Fruit fly (Drosophila melanogaster) whole organism, pupa: ENCODE data around the gene Tmem214.

Experiments used
- CG10348 ChIP-seq: fragments of 200-800 bp; sonication (Bioruptor generic); IDR thresholded peaks from 2 replicates; pipeline ENCODE4 v1.3.6; 2022; ENCODE audit warnings: missing biosample characterization, missing genetic modification characterization
- CG12605 ChIP-seq: fragments of 200-800 bp; sonication (Bioruptor generic); IDR thresholded peaks from 2 replicates; pipeline ENCODE4 v1.3.6; 2022; ENCODE audit warnings: missing biosample characterization, missing genetic modification characterization
- CG13204 ChIP-seq: fragments of 200-800 bp; sonication (Bioruptor generic); optimal IDR thresholded peaks from 2 replicates; lab custom pipeline; 2018; ENCODE audit warnings: missing biosample characterization, mild to moderate bottlenecking, missing genetic modification characterization, moderate library complexity
- CG14655 ChIP-seq: fragments of 200-800 bp; sonication (Bioruptor generic); optimal IDR thresholded peaks from 3 replicates; lab custom pipeline; 2017; ENCODE audit warnings: mild to moderate bottlenecking, missing biosample characterization, missing genetic modification reagents, missing genetic modification characterization
- CG15710 ChIP-seq: fragments of 200-800 bp; sonication (Bioruptor generic); optimal IDR thresholded peaks from 2 replicates; lab custom pipeline; 2018; ENCODE audit warnings: missing biosample characterization, mild to moderate bottlenecking, missing genetic modification characterization, moderate library complexity
- CG17806 ChIP-seq: fragments of 200-800 bp; sonication (Bioruptor generic); optimal IDR thresholded peaks from 2 replicates; lab custom pipeline; 2018; ENCODE audit warnings: missing biosample characterization, mild to moderate bottlenecking, missing genetic modification characterization, moderate library complexity
- CG32121 ChIP-seq: fragments of 200-800 bp; sonication (Bioruptor generic); IDR thresholded peaks from 2 replicates; pipeline ENCODE4 v1.3.6; 2022; ENCODE audit warnings: missing biosample characterization, missing genetic modification characterization
- CG34367 ChIP-seq: fragments of 200-800 bp; sonication (Bioruptor generic); optimal IDR thresholded peaks from 2 replicates; lab custom pipeline; 2018; ENCODE audit warnings: missing biosample characterization, mild to moderate bottlenecking, missing genetic modification characterization
- CG4496 ChIP-seq: fragments of 200-800 bp; sonication (Bioruptor generic); IDR thresholded peaks from 3 replicates; pipeline ENCODE4 v1.3.6; 2022; ENCODE audit warnings: missing biosample characterization, missing genetic modification characterization
- CG8301 ChIP-seq: fragments of 200-800 bp; sonication (Bioruptor generic); optimal IDR thresholded peaks from 2 replicates; lab custom pipeline; 2018; ENCODE audit warnings: missing biosample characterization, mild to moderate bottlenecking, missing genetic modification characterization
- CG9948 ChIP-seq: fragments of 200-800 bp; sonication (Bioruptor generic); optimal IDR thresholded peaks from 2 replicates; lab custom pipeline; 2018; ENCODE audit warnings: missing biosample characterization, mild to moderate bottlenecking, missing genetic modification characterization, moderate library complexity
- D1 ChIP-seq: fragments of 200-800 bp; sonication (Bioruptor generic); optimal IDR thresholded peaks from 2 replicates; lab custom pipeline; 2018; ENCODE audit warnings: missing biosample characterization, mild to moderate bottlenecking, missing genetic modification characterization, moderate library complexity
- EcR ChIP-seq: fragments of 200-800 bp; sonication (Bioruptor generic); optimal IDR thresholded peaks from 3 replicates; lab custom pipeline; 2019; ENCODE audit warnings: missing biosample characterization, missing genetic modification characterization, mild to moderate bottlenecking, moderate library complexity, missing genetic modification reagents
- Ets98B ChIP-seq: fragments of 200-800 bp; sonication (Bioruptor generic); IDR thresholded peaks from 2 replicates; pipeline ENCODE4 v1.3.6; 2022; ENCODE audit warnings: missing biosample characterization, missing genetic modification characterization
- Pif1A ChIP-seq: fragments of 200-800 bp; sonication (Bioruptor generic); optimal IDR thresholded peaks from 3 replicates; lab custom pipeline; 2016; ENCODE audit warnings: missing biosample characterization, missing genetic modification characterization
- Pif1B ChIP-seq: fragments of 200-800 bp; sonication (Bioruptor generic); optimal IDR thresholded peaks from 3 replicates; lab custom pipeline; 2016; ENCODE audit warnings: missing biosample characterization, missing genetic modification characterization
- Snoo ChIP-seq: fragments of 200-800 bp; sonication (Bioruptor generic); optimal IDR thresholded peaks from 3 replicates; lab custom pipeline; 2017; ENCODE audit warnings: missing biosample characterization, mild to moderate bottlenecking, missing genetic modification characterization, inconsistent platforms
- fd96Ca ChIP-seq: fragments of 200-800 bp; sonication (Bioruptor generic); IDR thresholded peaks from 3 replicates; pipeline ENCODE4 v1.3.6; 2022; ENCODE audit warnings: missing biosample characterization, missing genetic modification characterization
- gl ChIP-seq: fragments of 200-800 bp; sonication (Bioruptor generic); optimal IDR thresholded peaks from 2 replicates; lab custom pipeline; 2018; ENCODE audit warnings: missing biosample characterization, mild to moderate bottlenecking, missing genetic modification characterization
- rn ChIP-seq: fragments of 200-800 bp; sonication (Bioruptor generic); IDR thresholded peaks from 2 replicates; pipeline ENCODE4 v1.3.6; 2022; ENCODE audit warnings: missing biosample characterization, missing genetic modification characterization

The Tmem214 gene

dm6 chr2L:10987370-10987853, 17.3 kb upstream of the Tmem214 start, which contains the start of the genes piwi and CG12253:
TSS of gene piwi (minus strand) at chr2L:10987420.
TSS of gene CG12253 (plus strand) at chr2L:10987806.
- peak; percentile 85 for TF ChIP-seq CG15710 (tag; lab: Kevin White, UChicago)
- peak; percentile 70 for TF ChIP-seq CG34367 (tag; lab: Kevin White, UChicago)
- TF ChIP-seq Pif1B (GFP tag; lab: Kevin White, UChicago) = no peak
- TF ChIP-seq CG9948 = peak; percentile 74
- peak; percentile 55 for TF ChIP-seq Snoo

dm6 chr2L:10986138-10986537, 16.1 kb upstream of the Tmem214 start:
- TF ChIP-seq CG13204 (no peak), CG8301 (tag; lab: Kevin White, UChicago) (no peak), D1 (tag; lab: Kevin White, UChicago) (no peak), CG9948 (no peak), CG4496 (GFP tag; lab: Robert Waterston, UW) (peak; percentile 52; the same call in 2 of the 3 replicates), Ets98B (GFP tag; lab: Robert Waterston, UW) (peak; percentile 70), CG14655 (GFP tag; lab: Kevin White, UChicago) (no peak), CG10348 (GFP tag; lab: Robert Waterston, UW) (no peak), CG32121 (GFP tag; lab: Robert Waterston, UW) (peak; percentile 46), CG17806 (peak; percentile 6), Pif1A (GFP tag; lab: Kevin White, UChicago) (no peak)

- no peak for TF ChIP-seq CG12605 (GFP tag; lab: Robert Waterston, UW)
- no peak for TF ChIP-seq D1 (tag; lab: Kevin White, UChicago)
- TF ChIP-seq gl (tag; lab: Kevin White, UChicago) = no peak
- peak; percentile 55 for TF ChIP-seq EcR (GFP tag; lab: Kevin White, UChicago)
- no peak for TF ChIP-seq Snoo
Observed at dm6 chr2L:10976864-10977586, 7.0 kb upstream of the Tmem214 start.

dm6 chr2L:10976046-10976863, 6.2 kb upstream of the Tmem214 start, which contains the start of the genes ATPsynG and SCAR:
TSS of gene ATPsynG (minus strand) at chr2L:10976399.
TSS of gene SCAR (plus strand) at chr2L:10976772.
- TF ChIP-seq Ets98B (GFP tag; lab: Robert Waterston, UW) = no peak
- no peak for TF ChIP-seq rn
- TF ChIP-seq CG10348 (GFP tag; lab: Robert Waterston, UW) = no peak
- no peak for TF ChIP-seq EcR (GFP tag; lab: Kevin White, UChicago)
- TF ChIP-seq CG12605 (GFP tag; lab: Robert Waterston, UW) = no peak
- TF ChIP-seq CG34367 (tag; lab: Kevin White, UChicago) = no peak
- no peak for TF ChIP-seq CG8301 (tag; lab: Kevin White, UChicago)
- no peak for TF ChIP-seq CG15710 (tag; lab: Kevin White, UChicago)

dm6 chr2L:10975193-10975592, 5.1 kb upstream of the Tmem214 start, which contains the start of gene abo:
TSS of gene abo (minus strand) at chr2L:10975293.
- no peak for TF ChIP-seq EcR (GFP tag; lab: Kevin White, UChicago)

dm6 chr2L:10974638-10975037, 4.6 kb upstream of the Tmem214 start:
- TF ChIP-seq rn = no peak
- no peak for TF ChIP-seq CG32121 (GFP tag; lab: Robert Waterston, UW)
- TF ChIP-seq Snoo = no peak
- TF ChIP-seq, all 21 proteins: peak for 0

dm6 chr2L:10972224-10972623, 2.1 kb upstream of the Tmem214 start, which contains the start of gene CG16743:
TSS of gene CG16743 (plus strand) at chr2L:10972280.
- TF ChIP-seq CG15710 (tag; lab: Kevin White, UChicago) (no peak), fd96Ca (GFP tag; lab: Robert Waterston, UW) (no peak), EcR (GFP tag; lab: Kevin White, UChicago) (no peak), CG17806 (no peak), D1 (tag; lab: Kevin White, UChicago) (no peak), CG14655 (GFP tag; lab: Kevin White, UChicago) (no peak), CG10348 (GFP tag; lab: Robert Waterston, UW) (no peak), gl (tag; lab: Kevin White, UChicago) (no peak), Pif1B (GFP tag; lab: Kevin White, UChicago) (no peak)
